Worm (Caenorhabditis elegans) whole organism, young adult: Measurements from ENCODE around the gene T01D1.4.

Experiments used
- B0019.2 ChIP-seq: fragments of 200-800 bp; sonication (Bioruptor generic); conservative IDR thresholded peaks from 2 replicates; pipeline ENCODE4 v1.3.6; 2022; ENCODE audit warnings: missing genetic modification reagents, missing genetic modification characterization, missing compliant biosample characterization
- B0035.1 ChIP-seq: sonication (generic microtip); optimal IDR thresholded peaks from 2 replicates; lab custom pipeline; 2016; ENCODE audit warnings: missing genetic modification characterization, mild to moderate bottlenecking, missing compliant biosample characterization, missing genotype, missing genetic modification reagents
- C17E4.6 ChIP-seq: fragments of 200-800 bp; sonication (Bioruptor generic); IDR thresholded peaks from 2 replicates; pipeline ENCODE4 v1.3.6; 2022; ENCODE audit warnings: missing genetic modification reagents, missing genetic modification characterization, missing compliant biosample characterization
- F10E7.11 ChIP-seq: sonication (generic microtip); optimal IDR thresholded peaks from 2 replicates; lab custom pipeline; 2017; ENCODE audit warnings: mild to moderate bottlenecking, missing genetic modification characterization, moderate library complexity, missing compliant biosample characterization
- F33H1.4 ChIP-seq: fragments of 200-800 bp; sonication (Bioruptor generic); IDR thresholded peaks from 2 replicates; pipeline ENCODE4 v1.3.6; 2022; ENCODE audit warnings: missing genetic modification reagents, missing genetic modification characterization, missing compliant biosample characterization
- F39B2.1 ChIP-seq: fragments of 200-800 bp; sonication (Bioruptor generic); IDR thresholded peaks from 2 replicates; pipeline ENCODE4 v1.3.6; 2022; ENCODE audit warnings: missing genetic modification reagents, missing genetic modification characterization, missing compliant biosample characterization
- F52B5.7 ChIP-seq: sonication (generic microtip); optimal IDR thresholded peaks from 2 replicates; lab custom pipeline; 2016; ENCODE audit warnings: mild to moderate bottlenecking, missing genetic modification characterization, missing compliant biosample characterization
- F57A8.1 ChIP-seq: fragments of 200-800 bp; sonication (Bioruptor generic); optimal IDR thresholded peaks from 2 replicates; lab custom pipeline; 2018; ENCODE audit warnings: mild to moderate bottlenecking, missing genetic modification characterization, moderate library complexity, missing compliant biosample characterization
- F57C9.4 ChIP-seq: sonication (generic microtip); optimal IDR thresholded peaks from 2 replicates; lab custom pipeline; 2017; ENCODE audit warnings: mild to moderate bottlenecking, missing genetic modification characterization, missing compliant biosample characterization
- K12H6.12 ChIP-seq: fragments of 200-800 bp; sonication (Bioruptor generic); optimal IDR thresholded peaks from 2 replicates; lab custom pipeline; 2018; ENCODE audit warnings: mild to moderate bottlenecking, missing genetic modification characterization, missing compliant biosample characterization
- T26A5.8 ChIP-seq: sonication (generic microtip); optimal IDR thresholded peaks from 2 replicates; lab custom pipeline; 2016; ENCODE audit warnings: missing genetic modification characterization, missing compliant biosample characterization
- Y53G8AR.9 ChIP-seq: fragments of 200-800 bp; sonication (Bioruptor generic); conservative IDR thresholded peaks from 2 replicates; pipeline ENCODE4 v1.3.6; 2022; ENCODE audit warnings: missing genetic modification reagents, missing genetic modification characterization, missing compliant biosample characterization
- Y67H2A.10 ChIP-seq: fragments of 200-800 bp; sonication (Bioruptor generic); conservative IDR thresholded peaks from 2 replicates; pipeline ENCODE4 v1.3.6; 2022; ENCODE audit warnings: missing genetic modification reagents, missing genetic modification characterization, missing compliant biosample characterization
- Y95B8A.8 ChIP-seq: fragments of 200-800 bp; sonication (Bioruptor generic); IDR thresholded peaks from 2 replicates; pipeline ENCODE4 v1.3.6; 2022; ENCODE audit warnings: missing genetic modification reagents, missing genetic modification characterization, missing compliant biosample characterization
- akir-1 ChIP-seq: fragments of 200-800 bp; sonication (Bioruptor generic); optimal IDR thresholded peaks from 2 replicates; lab custom pipeline; 2018; ENCODE audit warnings: mild to moderate bottlenecking, missing genetic modification characterization, moderate library complexity, missing compliant biosample characterization
- athp-1 ChIP-seq: sonication (generic microtip); optimal IDR thresholded peaks from 2 replicates; lab custom pipeline; 2017; ENCODE audit warnings: mild to moderate bottlenecking, missing genetic modification characterization, missing compliant biosample characterization
- attf-3 ChIP-seq: fragments of 200-800 bp; sonication (Bioruptor generic); conservative IDR thresholded peaks from 2 replicates; pipeline ENCODE4 v1.3.6; 2022; ENCODE audit warnings: missing genetic modification reagents, missing genetic modification characterization, missing compliant biosample characterization
- attf-5 ChIP-seq: fragments of 200-800 bp; sonication (Bioruptor generic); optimal IDR thresholded peaks from 2 replicates; lab custom pipeline; 2018; ENCODE audit warnings: mild to moderate bottlenecking, missing genetic modification characterization, missing compliant biosample characterization
- attf-6 ChIP-seq: fragments of 200-800 bp; sonication (Bioruptor generic); IDR thresholded peaks from 2 replicates; pipeline ENCODE4 v1.3.6; 2022; ENCODE audit warnings: missing genetic modification reagents, missing genetic modification characterization, missing compliant biosample characterization
- ceh-40 ChIP-seq: fragments of 200-800 bp; sonication (Bioruptor generic); IDR thresholded peaks from 2 replicates; pipeline ENCODE4 v1.3.6; 2022; ENCODE audit warnings: missing genetic modification characterization, missing compliant biosample characterization
- ceh-79 ChIP-seq: sonication (generic microtip); optimal IDR thresholded peaks from 2 replicates; lab custom pipeline; 2017; ENCODE audit warnings: mild to moderate bottlenecking, missing genetic modification characterization, missing compliant biosample characterization
- egrh-3 ChIP-seq: fragments of 200-800 bp; sonication (Bioruptor generic); IDR thresholded peaks from 2 replicates; pipeline ENCODE4 v1.3.6; 2022; ENCODE audit warnings: missing genetic modification reagents, missing genetic modification characterization, missing compliant biosample characterization
- ekl-4 ChIP-seq: fragments of 200-800 bp; sonication (Bioruptor generic); IDR thresholded peaks from 2 replicates; pipeline ENCODE4 v1.3.6; 2022; ENCODE audit warnings: missing genetic modification reagents, missing genetic modification characterization, missing compliant biosample characterization
- fkh-3 ChIP-seq: sonication (generic microtip); optimal IDR thresholded peaks from 2 replicates; lab custom pipeline; 2016; ENCODE audit warnings: mild to moderate bottlenecking, missing genetic modification characterization, missing compliant biosample characterization
- hlh-12 ChIP-seq: sonication (generic microtip); optimal IDR thresholded peaks from 2 replicates; lab custom pipeline; 2016; ENCODE audit warnings: missing genetic modification characterization, missing compliant biosample characterization
- hlh-26 ChIP-seq: fragments of 200-800 bp; sonication (Bioruptor generic); conservative IDR thresholded peaks from 2 replicates; pipeline ENCODE4 v1.3.6; 2022; ENCODE audit warnings: missing genetic modification reagents, missing genetic modification characterization, missing compliant biosample characterization
- hmg-20 ChIP-seq: fragments of 200-800 bp; sonication (Bioruptor generic); IDR thresholded peaks from 2 replicates; pipeline ENCODE4 v1.3.6; 2022; ENCODE audit warnings: missing genetic modification reagents, missing genetic modification characterization, missing compliant biosample characterization
- hsf-1 ChIP-seq: fragments of 200-800 bp; sonication (Bioruptor generic); IDR thresholded peaks from 2 replicates; pipeline ENCODE4 v1.3.6; 2022; ENCODE audit warnings: missing genetic modification reagents, missing genetic modification characterization, missing compliant biosample characterization
- lag-1 ChIP-seq: fragments of 200-800 bp; sonication (Bioruptor generic); IDR thresholded peaks from 2 replicates; pipeline ENCODE4 v1.3.6; 2022; ENCODE audit warnings: missing genetic modification reagents, missing genetic modification characterization, missing compliant biosample characterization
- lin-35 ChIP-seq, 3 experiments: fragments of 150-350 bp in 2 of 3; sonication (generic microtip) in 1 of 3; optimal IDR thresholded peaks; 2 replicates each; lab custom pipeline; 2014 to 2018; ENCODE audit warnings: missing biosample characterization in 3 of 3, missing genetic modification characterization in 3 of 3, missing genetic modification reagents in 3 of 3
- lir-1 ChIP-seq: fragments of 200-800 bp; sonication (Bioruptor generic); conservative IDR thresholded peaks from 2 replicates; pipeline ENCODE4 v1.3.6; 2022; ENCODE audit warnings: missing genetic modification reagents, missing genetic modification characterization, missing compliant biosample characterization
- lsl-1 ChIP-seq: fragments of 200-800 bp; sonication (Bioruptor generic); optimal IDR thresholded peaks from 2 replicates; lab custom pipeline; 2018; ENCODE audit warnings: mild to moderate bottlenecking, missing genetic modification characterization, moderate library complexity, missing compliant biosample characterization
- mes-4 ChIP-seq: sonication (generic microtip); optimal IDR thresholded peaks from 2 replicates; lab custom pipeline; 2016; ENCODE audit warnings: missing genotype, missing genetic modification characterization, missing compliant biosample characterization
- nfyb-1 ChIP-seq: fragments of 200-800 bp; sonication (Bioruptor generic); IDR thresholded peaks from 2 replicates; pipeline ENCODE4 v1.3.6; 2022; ENCODE audit warnings: missing genetic modification reagents, missing genetic modification characterization, missing compliant biosample characterization
- nhr-27 ChIP-seq: fragments of 200-800 bp; sonication (Bioruptor generic); optimal IDR thresholded peaks from 2 replicates; lab custom pipeline; 2018; ENCODE audit warnings: mild to moderate bottlenecking, missing genetic modification characterization, moderate library complexity, missing compliant biosample characterization
- nhr-80 ChIP-seq: sonication (generic microtip); optimal IDR thresholded peaks from 2 replicates; lab custom pipeline; 2016; ENCODE audit warnings: missing genetic modification characterization, missing compliant biosample characterization
- pbrm-1 ChIP-seq: fragments of 200-800 bp; sonication (Bioruptor generic); IDR thresholded peaks from 2 replicates; pipeline ENCODE4 v1.3.6; 2022; ENCODE audit warnings: missing genetic modification reagents, missing genetic modification characterization, missing compliant biosample characterization
- pha-4 ChIP-seq: fragments of 150-350 bp; sonication (generic microtip); optimal IDR thresholded peaks from 2 replicates; lab custom pipeline; 2014; ENCODE audit warnings: missing biosample characterization, missing genetic modification reagents, missing genetic modification characterization
- repo-1 ChIP-seq: sonication (generic microtip); optimal IDR thresholded peaks from 2 replicates; lab custom pipeline; 2017; ENCODE audit warnings: mild to moderate bottlenecking, missing genetic modification characterization, missing compliant biosample characterization
- rpc-1 ChIP-seq, 2 experiments: fragments of 150-350 bp in 1 of 2; sonication (generic microtip) in 1 of 2; optimal IDR thresholded peaks; 2 replicates each; lab custom pipeline; 2014 to 2018; ENCODE audit warnings: missing biosample characterization in 1 of 2, missing genetic modification characterization in 1 of 2, missing genetic modification reagents in 1 of 2, missing genotype in 1 of 2
- sdz-38 ChIP-seq: sonication (generic microtip); optimal IDR thresholded peaks from 2 replicates; lab custom pipeline; 2016; ENCODE audit warnings: missing genotype, missing genetic modification characterization, missing compliant biosample characterization
- snpc-1.3 ChIP-seq: sonication (generic microtip); optimal IDR thresholded peaks from 2 replicates; lab custom pipeline; 2017; ENCODE audit warnings: missing genetic modification characterization, mild to moderate bottlenecking, missing compliant biosample characterization, antibody characterized with exemption, moderate library complexity, missing genotype, missing genetic modification reagents; ENCODE audit not compliant: insufficient read depth
- snpc-4 ChIP-seq, 5 experiments: fragments of 150-350 bp in 1 of 5; sonication (generic microtip) in 4 of 5; optimal IDR thresholded peaks; 2 replicates each; lab custom pipeline; 2014 to 2018; ENCODE audit warnings: missing genetic modification characterization in 5 of 5, missing biosample characterization in 3 of 5, antibody characterized with exemption in 2 of 5, mild to moderate bottlenecking in 2 of 5, missing compliant biosample characterization in 2 of 5, missing genotype in 2 of 5, moderate library complexity in 2 of 5, missing genetic modification reagents in 1 of 5
- somi-1 ChIP-seq: fragments of 200-800 bp; sonication (Bioruptor generic); optimal IDR thresholded peaks from 2 replicates; lab custom pipeline; 2018; ENCODE audit warnings: mild to moderate bottlenecking, missing genetic modification characterization, missing compliant biosample characterization
- tbp1 ChIP-seq: fragments of 200-800 bp; sonication (Bioruptor generic); optimal IDR thresholded peaks from 2 replicates; lab custom pipeline; 2018; ENCODE audit warnings: mild to moderate bottlenecking, missing genetic modification characterization, missing compliant biosample characterization
- tbx-9 ChIP-seq: sonication (generic microtip); optimal IDR thresholded peaks from 2 replicates; lab custom pipeline; 2016; ENCODE audit warnings: borderline replicate concordance, missing genetic modification characterization, inconsistent platforms, missing compliant biosample characterization
- ztf-25 ChIP-seq: fragments of 200-800 bp; sonication (Bioruptor generic); IDR thresholded peaks from 2 replicates; pipeline ENCODE4 v1.3.6; 2022; ENCODE audit warnings: missing genetic modification reagents, missing genetic modification characterization, missing compliant biosample characterization

Gene T01D1.4

DNA sequence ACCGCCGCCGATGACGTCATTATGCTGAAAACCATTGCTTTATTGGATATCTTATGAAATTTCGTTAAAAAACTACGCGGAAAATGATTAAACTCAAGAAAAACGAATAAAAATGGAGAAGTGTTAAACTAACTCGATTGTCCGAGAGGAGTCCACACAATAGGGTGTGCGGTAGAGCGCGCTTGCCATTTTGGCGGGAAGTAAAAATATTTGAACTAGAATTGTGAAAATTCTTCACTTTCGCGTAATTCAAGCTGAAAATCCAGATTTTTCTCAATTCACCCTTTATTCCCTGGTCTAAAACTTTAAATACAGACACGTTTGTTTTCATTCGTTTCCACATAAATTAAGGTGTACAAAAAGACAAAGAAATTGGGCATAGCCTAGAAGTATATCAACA is 37.7 kb upstream of the T01D1.4 start, which contains the start of gene F48A11.4 (continued):
- peak; percentile 10 for TF ChIP-seq nhr-80 (tag; lab: Kevin White, UChicago)
- no peak for TF ChIP-seq hlh-12
- TF ChIP-seq attf-6 (GFP tag; lab: Robert Waterston, UW), result 0 out of 2 replicates have a peak, but pooled peaks have one; percentile 63
- TF ChIP-seq F57A8.1 (GFP tag; lab: Kevin White, UChicago), result no peak
- peak; percentile 79 for TF ChIP-seq F52B5.7
- peak; percentile 78 for TF ChIP-seq F57C9.4 (tag; lab: Kevin White, UChicago)
- peak; percentile 71 for TF ChIP-seq B0035.1 (tag; lab: Kevin White, UChicago)
- no peak for TF ChIP-seq rpc-1 (optimal IDR thresholded peaks at IDR 0.05; lab: Kevin White, UChicago)
- no peak for TF ChIP-seq rpc-1 (tag; optimal IDR thresholded peaks at IDR 0.05; lab: Kevin White, UChicago)
- TF ChIP-seq F10E7.11 (tag; lab: Kevin White, UChicago), result no peak
- no peak for TF ChIP-seq nhr-27
- TF ChIP-seq B0019.2, result 0 out of 2 replicates have a peak, but pooled peaks have one; percentile 4
- TF ChIP-seq attf-5 (GFP tag; lab: Kevin White, UChicago), result peak; percentile 77
- peak; percentile 89 for TF ChIP-seq Y95B8A.8 (GFP tag; lab: Robert Waterston, UW)
- peak; percentile 67 for TF ChIP-seq tbp1 (GFP tag; lab: Kevin White, UChicago)
- peak; percentile 52; the same call in 1 of the 2 replicates for TF ChIP-seq hsf-1
- TF ChIP-seq repo-1, result peak; percentile 93
- TF ChIP-seq egrh-3 (GFP tag; lab: Robert Waterston, UW), result no peak
- TF ChIP-seq lin-35 (GFP tag; optimal IDR thresholded peaks at IDR 0.05; lab: Kevin White, UChicago), result peak; percentile 60 to 98 (median 86)
- no peak for TF ChIP-seq F39B2.1 (GFP tag; lab: Robert Waterston, UW)
- TF ChIP-seq mes-4 (tag; lab: Kevin White, UChicago), result no peak
- TF ChIP-seq C17E4.6, result 0 out of 2 replicates have a peak, but pooled peaks have one; percentile 53
- peak; percentile 71 for TF ChIP-seq attf-3 (GFP tag; lab: Robert Waterston, UW)
- TF ChIP-seq somi-1 (GFP tag; lab: Kevin White, UChicago), result peak; percentile 24
- peak; percentile 28 for TF ChIP-seq ceh-79 (tag; lab: Kevin White, UChicago)
- TF ChIP-seq hlh-26 (GFP tag; lab: Robert Waterston, UW), result no peak
- peak; percentile 55 for TF ChIP-seq lsl-1
- TF ChIP-seq athp-1 (tag; lab: Kevin White, UChicago), result peak; percentile 75
- peak; percentile 78 for TF ChIP-seq hmg-20 (GFP tag; lab: Robert Waterston, UW)
- peak; percentile 84; the same call in 1 of the 2 replicates for TF ChIP-seq ceh-40 (GFP tag; lab: Robert Waterston, UW)
- 0 out of 2 replicates have a peak, but pooled peaks have one; percentile 62 for TF ChIP-seq lag-1 (GFP tag; lab: Robert Waterston, UW)
- TF ChIP-seq sdz-38, result no peak
- no peak for TF ChIP-seq ztf-25 (GFP tag; lab: Robert Waterston, UW)
- peak; percentile 70 for TF ChIP-seq F33H1.4 (GFP tag; lab: Robert Waterston, UW)
- peak; percentile 68 for TF ChIP-seq K12H6.12
- no peak for TF ChIP-seq akir-1 (GFP tag; lab: Kevin White, UChicago)
- TF ChIP-seq pbrm-1 (GFP tag; lab: Robert Waterston, UW), result peak; percentile 90
- TF ChIP-seq nfyb-1 (GFP tag; lab: Robert Waterston, UW), result peak; percentile 95
- no peak for TF ChIP-seq fkh-3 (tag; lab: Kevin White, UChicago)
- TF ChIP-seq tbx-9, result no peak
- no peak for TF ChIP-seq snpc-4 (GFP tag; optimal IDR thresholded peaks at IDR 0.05; lab: Kevin White, UChicago)
- TF ChIP-seq snpc-4 (tag; optimal IDR thresholded peaks at IDR 0.05; lab: Kevin White, UChicago), result peak in 2 of 4 experiments; percentile 40 to 67
- no peak for TF ChIP-seq T26A5.8 (tag; lab: Kevin White, UChicago)
- peak; percentile 63; the same call in 1 of the 2 replicates for TF ChIP-seq lir-1 (GFP tag; lab: Robert Waterston, UW)
- peak; percentile 53 for TF ChIP-seq snpc-1.3 (tag; lab: Kevin White, UChicago)
- TF ChIP-seq pha-4 (tag; lab: Kevin White, UChicago), result peak; percentile 25
- peak; percentile 95 for TF ChIP-seq Y53G8AR.9 (GFP tag; lab: Robert Waterston, UW)
- TF ChIP-seq ekl-4, result peak; percentile 94
- TF ChIP-seq Y67H2A.10 (GFP tag; lab: Robert Waterston, UW), result no peak
